Worm (Caenorhabditis elegans) whole organism, mixed stage, embryonic: Measurements from ENCODE around the gene idpc-4.

Source experiments
- M03D4.4 ChIP-seq: sonication (generic microtip); optimal IDR thresholded peaks from 2 replicates; lab custom pipeline; 2017; ENCODE audit warnings: mild to moderate bottlenecking, missing genetic modification characterization, missing compliant biosample characterization
- bed-3 ChIP-seq: fragments of 200-800 bp; sonication (Bioruptor generic); optimal IDR thresholded peaks from 3 replicates; lab custom pipeline; 2018; ENCODE audit warnings: mild to moderate bottlenecking, missing genetic modification characterization, moderate library complexity, missing compliant biosample characterization
- blmp-1 ChIP-seq: fragments of 150-350 bp; optimal IDR thresholded peaks from 2 replicates; lab custom pipeline; 2014; ENCODE audit warnings: missing biosample characterization, missing genetic modification characterization
- ceh-43 ChIP-seq: fragments of 200-800 bp; sonication (Bioruptor generic); optimal IDR thresholded peaks from 2 replicates; lab custom pipeline; 2018; ENCODE audit warnings: mild to moderate bottlenecking, missing genetic modification characterization, moderate library complexity, missing compliant biosample characterization
- ceh-83 ChIP-seq: fragments of 200-800 bp; sonication (Bioruptor generic); optimal IDR thresholded peaks from 2 replicates; lab custom pipeline; 2018; ENCODE audit warnings: mild to moderate bottlenecking, missing genetic modification characterization, missing compliant biosample characterization
- ces-1 ChIP-seq: fragments of 150-350 bp; optimal IDR thresholded peaks from 2 replicates; lab custom pipeline; 2014; ENCODE audit warnings: missing biosample characterization, missing genetic modification reagents, missing genetic modification characterization
- drap-1 ChIP-seq: fragments of 200-800 bp; sonication (Bioruptor generic); optimal IDR thresholded peaks from 3 replicates; lab custom pipeline; 2018; ENCODE audit warnings: mild to moderate bottlenecking, missing genetic modification characterization, missing compliant biosample characterization
- elt-1 ChIP-seq: sonication (generic microtip); optimal IDR thresholded peaks from 2 replicates; lab custom pipeline; 2017; ENCODE audit warnings: missing genetic modification characterization, mild to moderate bottlenecking, missing compliant biosample characterization, antibody characterized with exemption, moderate library complexity, borderline replicate concordance; ENCODE audit not compliant: insufficient read depth
- flh-1 ChIP-seq: fragments of 200-800 bp; sonication (Bioruptor generic); optimal IDR thresholded peaks from 2 replicates; lab custom pipeline; 2018; ENCODE audit warnings: mild to moderate bottlenecking, missing genetic modification characterization, moderate library complexity, missing compliant biosample characterization
- ham-2 ChIP-seq: fragments of 200-800 bp; sonication (Bioruptor generic); optimal IDR thresholded peaks from 2 replicates; lab custom pipeline; 2018; ENCODE audit warnings: mild to moderate bottlenecking, missing genetic modification characterization, missing compliant biosample characterization
- hlh-1 ChIP-seq: fragments of 150-350 bp; optimal IDR thresholded peaks from 2 replicates; lab custom pipeline; 2014; ENCODE audit warnings: missing biosample characterization, missing genetic modification reagents, missing genetic modification characterization
- lin-13 ChIP-seq: fragments of 150-350 bp; optimal IDR thresholded peaks from 2 replicates; lab custom pipeline; 2014; ENCODE audit warnings: missing biosample characterization, missing genetic modification characterization
- lin-32 ChIP-seq: fragments of 200-800 bp; sonication (Bioruptor generic); optimal IDR thresholded peaks from 2 replicates; lab custom pipeline; 2018; ENCODE audit warnings: mild to moderate bottlenecking, missing genetic modification characterization, missing compliant biosample characterization
- lsy-2 ChIP-seq: fragments of 150-350 bp; optimal IDR thresholded peaks from 2 replicates; lab custom pipeline; 2014; ENCODE audit warnings: missing biosample characterization, missing genetic modification characterization
- mep-1 ChIP-seq: fragments of 150-350 bp; optimal IDR thresholded peaks from 2 replicates; lab custom pipeline; 2017; ENCODE audit warnings: missing biosample characterization, missing genetic modification reagents, missing genetic modification characterization, inconsistent platforms
- mls-2 ChIP-seq: sonication (generic microtip); optimal IDR thresholded peaks from 2 replicates; lab custom pipeline; 2016; ENCODE audit warnings: mild to moderate bottlenecking, missing genetic modification characterization, moderate library complexity, missing compliant biosample characterization
- nhr-12 ChIP-seq: fragments of 150-350 bp; optimal IDR thresholded peaks from 2 replicates; lab custom pipeline; 2014; ENCODE audit warnings: missing biosample characterization, missing genetic modification characterization
- nhr-2 ChIP-seq: fragments of 150-350 bp; optimal IDR thresholded peaks from 2 replicates; lab custom pipeline; 2014; ENCODE audit warnings: missing biosample characterization, missing genetic modification characterization
- nhr-28 ChIP-seq: fragments of 150-350 bp; optimal IDR thresholded peaks from 2 replicates; lab custom pipeline; 2014; ENCODE audit warnings: missing biosample characterization, missing genetic modification characterization
- nhr-76 ChIP-seq: sonication (generic microtip); optimal IDR thresholded peaks from 2 replicates; lab custom pipeline; 2017; ENCODE audit warnings: missing biosample characterization, missing genetic modification characterization
- sem-2 ChIP-seq: fragments of 200-800 bp; sonication (Bioruptor generic); optimal IDR thresholded peaks from 2 replicates; lab custom pipeline; 2018; ENCODE audit warnings: mild to moderate bottlenecking, missing genetic modification characterization, missing compliant biosample characterization
- snpc-4 ChIP-seq: fragments of 150-350 bp; optimal IDR thresholded peaks from 2 replicates; lab custom pipeline; 2014; ENCODE audit warnings: missing biosample characterization, missing genetic modification characterization
- sptf-1 ChIP-seq: sonication (generic microtip); optimal IDR thresholded peaks from 2 replicates; lab custom pipeline; 2017; ENCODE audit warnings: mild to moderate bottlenecking, missing genetic modification characterization, moderate library complexity, missing compliant biosample characterization
- unc-120 ChIP-seq: sonication (generic microtip); optimal IDR thresholded peaks from 2 replicates; lab custom pipeline; 2017; ENCODE audit warnings: missing genetic modification characterization, missing compliant biosample characterization; ENCODE audit not compliant: poor library complexity, severe bottlenecking
- unc-39 ChIP-seq: fragments of 150-350 bp; optimal IDR thresholded peaks from 2 replicates; lab custom pipeline; 2014; ENCODE audit warnings: missing biosample characterization, missing genetic modification characterization
- unc-62 ChIP-seq: fragments of 150-350 bp; optimal IDR thresholded peaks from 2 replicates; lab custom pipeline; 2014; ENCODE audit warnings: missing biosample characterization, missing genetic modification reagents, missing genetic modification characterization
- ztf-11 ChIP-seq: fragments of 150-350 bp; optimal IDR thresholded peaks from 2 replicates; lab custom pipeline; 2014; ENCODE audit warnings: missing biosample characterization, missing genetic modification characterization

The idpc-4 gene

ce11 chrV:9622834-9623233, 2.4 kb upstream of the idpc-4 start, which contains the start of gene idpc-5:
TSS of gene idpc-5 (minus strand) at chrV:9622934.
- TF ChIP-seq mls-2: no peak
- TF ChIP-seq lin-13 (tag; lab: Kevin White, UChicago): no peak
- no peak for TF ChIP-seq sem-2
- TF ChIP-seq unc-39 (tag; lab: Kevin White, UChicago): no peak
- TF ChIP-seq lsy-2 (tag; lab: Kevin White, UChicago): no peak
- no peak for TF ChIP-seq elt-1 (tag; lab: Kevin White, UChicago)
- TF ChIP-seq nhr-2: no peak
- TF ChIP-seq M03D4.4 (tag; lab: Kevin White, UChicago): no peak
- no peak for TF ChIP-seq ceh-43
- TF ChIP-seq unc-62 (GFP tag; lab: Kevin White, UChicago): no peak
- no peak for TF ChIP-seq ceh-83
- TF ChIP-seq ces-1: no peak
- no peak for TF ChIP-seq lin-32 (GFP tag; lab: Kevin White, UChicago)
- TF ChIP-seq blmp-1 (tag; lab: Kevin White, UChicago): no peak
- no peak for TF ChIP-seq unc-120 (tag; lab: Kevin White, UChicago)
- no peak for TF ChIP-seq drap-1 (GFP tag; lab: Kevin White, UChicago)
- no peak for TF ChIP-seq snpc-4 (tag; lab: Kevin White, UChicago)
- TF ChIP-seq, all 35 proteins: peak for 0

- TF ChIP-seq nhr-76: no peak
- no peak for TF ChIP-seq unc-120 (tag; lab: Kevin White, UChicago)
- no peak for TF ChIP-seq unc-62 (GFP tag; lab: Kevin White, UChicago)
- TF ChIP-seq sem-2: no peak
- TF ChIP-seq elt-1 (tag; lab: Kevin White, UChicago): no peak
- no peak for TF ChIP-seq hlh-1 (tag; lab: Kevin White, UChicago)
- TF ChIP-seq unc-39 (tag; lab: Kevin White, UChicago): no peak
- TF ChIP-seq ham-2 (GFP tag; lab: Kevin White, UChicago): no peak
Observed at ce11 chrV:9625604-9626446, 603 bp downstream of the idpc-4 start, which contains the start of gene T06E4.7. TSS of gene T06E4.7 (plus strand) at chrV:9626396.

- TF ChIP-seq flh-1 (GFP tag; lab: Kevin White, UChicago): no peak
Observed at ce11 chrV:9628603-9629002, 3.4 kb downstream of the idpc-4 start.

- no peak for TF ChIP-seq elt-1 (tag; lab: Kevin White, UChicago)
- TF ChIP-seq mep-1 (tag; lab: Kevin White, UChicago): no peak
- TF ChIP-seq mls-2: no peak
- no peak for TF ChIP-seq sem-2
- no peak for TF ChIP-seq ceh-43
- TF ChIP-seq M03D4.4 (tag; lab: Kevin White, UChicago): no peak
- no peak for TF ChIP-seq bed-3
- no peak for TF ChIP-seq hlh-1 (tag; lab: Kevin White, UChicago)
- TF ChIP-seq lsy-2 (tag; lab: Kevin White, UChicago): no peak
- no peak for TF ChIP-seq unc-62 (GFP tag; lab: Kevin White, UChicago)
- no peak for TF ChIP-seq ztf-11 (tag; lab: Kevin White, UChicago)
- TF ChIP-seq ham-2 (GFP tag; lab: Kevin White, UChicago): no peak
- TF ChIP-seq snpc-4 (tag; lab: Kevin White, UChicago): no peak
- TF ChIP-seq nhr-2: no peak
- TF ChIP-seq blmp-1 (tag; lab: Kevin White, UChicago): no peak
- TF ChIP-seq lin-32 (GFP tag; lab: Kevin White, UChicago): no peak
- TF ChIP-seq nhr-28 (tag; lab: Kevin White, UChicago): no peak
- TF ChIP-seq sptf-1 (tag; lab: Kevin White, UChicago): no peak
- no peak for TF ChIP-seq nhr-12
Observed at ce11 chrV:9629114-9629513, 3.9 kb downstream of the idpc-4 start, which contains the start of gene idpc-3. TSS of gene idpc-3 (minus strand) at chrV:9629214.

- TF ChIP-seq snpc-4 (tag; lab: Kevin White, UChicago) (no peak), M03D4.4 (tag; lab: Kevin White, UChicago) (no peak), unc-62 (GFP tag; lab: Kevin White, UChicago) (no peak), unc-120 (tag; lab: Kevin White, UChicago) (no peak), lin-32 (GFP tag; lab: Kevin White, UChicago) (no peak), nhr-2 (no peak), nhr-76 (no peak)
- TF ChIP-seq, all 35 proteins: peak for 0
Observed at ce11 chrV:9629643-9630042, 4.4 kb downstream of the idpc-4 start, which contains the start of gene col-146. TSS of gene col-146 (plus strand) at chrV:9629943.
